Fruit fly (Drosophila melanogaster) whole organism, adult: Measurements from ENCODE around the gene eg.

ENCODE experiments used
- CG11617 ChIP-seq: fragments of 200-800 bp; sonication (Bioruptor generic); optimal IDR thresholded peaks from 2 replicates; lab custom pipeline; 2017; ENCODE audit warnings: mild to moderate bottlenecking, missing biosample characterization, missing genetic modification reagents, missing genetic modification characterization
- CG12768 ChIP-seq: fragments of 200-800 bp; sonication (Bioruptor generic); optimal IDR thresholded peaks from 2 replicates; lab custom pipeline; 2017; ENCODE audit warnings: missing biosample characterization, missing genetic modification characterization, mild to moderate bottlenecking, moderate library complexity, missing genetic modification reagents
- CG14711 ChIP-seq: fragments of 200-800 bp; sonication (Bioruptor generic); optimal IDR thresholded peaks from 2 replicates; lab custom pipeline; 2018; ENCODE audit warnings: missing biosample characterization, mild to moderate bottlenecking, missing genetic modification characterization, moderate library complexity
- CG1620 ChIP-seq: fragments of 200-800 bp; sonication (Bioruptor generic); optimal IDR thresholded peaks from 2 replicates; lab custom pipeline; 2016; ENCODE audit warnings: missing biosample characterization, missing genetic modification characterization
- CG33017 ChIP-seq: fragments of 200-800 bp; sonication (Bioruptor generic); optimal IDR thresholded peaks from 2 replicates; lab custom pipeline; 2018; ENCODE audit warnings: missing biosample characterization, mild to moderate bottlenecking, missing genetic modification characterization, moderate library complexity
- CG5204 ChIP-seq: fragments of 200-800 bp; sonication (Bioruptor generic); optimal IDR thresholded peaks from 2 replicates; lab custom pipeline; 2016; ENCODE audit warnings: missing biosample characterization, missing genetic modification characterization
- CG7045 ChIP-seq: fragments of 200-800 bp; sonication (Bioruptor generic); optimal IDR thresholded peaks from 2 replicates; lab custom pipeline; 2017; ENCODE audit warnings: missing biosample characterization, mild to moderate bottlenecking, missing genetic modification characterization
- CG7101 ChIP-seq: fragments of 200-800 bp; sonication (Bioruptor generic); optimal IDR thresholded peaks from 2 replicates; lab custom pipeline; 2018; ENCODE audit warnings: missing biosample characterization, mild to moderate bottlenecking, missing genetic modification characterization, moderate library complexity
- Clk ChIP-seq: fragments of 200-800 bp; sonication (Bioruptor generic); optimal IDR thresholded peaks from 2 replicates; lab custom pipeline; 2017; ENCODE audit warnings: missing biosample characterization, missing genetic modification characterization
- Crg-1 ChIP-seq: fragments of 200-800 bp; sonication (Bioruptor generic); optimal IDR thresholded peaks from 2 replicates; lab custom pipeline; 2016; ENCODE audit warnings: missing biosample characterization, missing genetic modification characterization
- Hr96 ChIP-seq: fragments of 200-800 bp; sonication (Bioruptor generic); optimal IDR thresholded peaks from 2 replicates; lab custom pipeline; 2016; ENCODE audit warnings: missing biosample characterization, missing genetic modification characterization
- Mnt ChIP-seq: fragments of 200-800 bp; sonication (Bioruptor generic); optimal IDR thresholded peaks from 2 replicates; lab custom pipeline; 2016; ENCODE audit warnings: missing biosample characterization, mild to moderate bottlenecking, missing genetic modification characterization
- bab1 ChIP-seq: fragments of 200-800 bp; sonication (Bioruptor generic); optimal IDR thresholded peaks from 3 replicates; lab custom pipeline; 2019; ENCODE audit warnings: missing biosample characterization, mild to moderate bottlenecking, missing genetic modification characterization, moderate library complexity
- cic ChIP-seq: fragments of 200-800 bp; sonication (Bioruptor generic); optimal IDR thresholded peaks from 2 replicates; lab custom pipeline; 2017; ENCODE audit warnings: missing biosample characterization, mild to moderate bottlenecking, missing genetic modification characterization, moderate library complexity
- cnc ChIP-seq, 2 experiments: fragments of >200 bp; optimal IDR thresholded peaks; 2 replicates each; lab custom pipeline; 2017
- kay ChIP-seq: fragments of 200-800 bp; sonication (Bioruptor generic); peaks from one replicate; lab custom pipeline; 2016; ENCODE audit warnings: missing biosample characterization, missing genetic modification characterization, borderline replicate concordance
- ovo ChIP-seq: fragments of 200-800 bp; sonication (Bioruptor generic); optimal IDR thresholded peaks from 2 replicates; lab custom pipeline; 2016; ENCODE audit warnings: missing biosample characterization, missing genetic modification characterization
- pad ChIP-seq: fragments of 200-800 bp; sonication (Bioruptor generic); optimal IDR thresholded peaks from 3 replicates; lab custom pipeline; 2017; ENCODE audit warnings: missing biosample characterization, missing genetic modification characterization, mild to moderate bottlenecking, moderate library complexity, missing genetic modification reagents
- tj ChIP-seq: fragments of 200-800 bp; sonication (Bioruptor generic); optimal IDR thresholded peaks from 3 replicates; lab custom pipeline; 2017; ENCODE audit warnings: missing biosample characterization, mild to moderate bottlenecking, missing genetic modification characterization, moderate library complexity
- toe ChIP-seq: fragments of 200-800 bp; sonication (Bioruptor generic); optimal IDR thresholded peaks from 2 replicates; lab custom pipeline; 2016; ENCODE audit warnings: missing biosample characterization, missing genetic modification characterization

Gene eg

DNA sequence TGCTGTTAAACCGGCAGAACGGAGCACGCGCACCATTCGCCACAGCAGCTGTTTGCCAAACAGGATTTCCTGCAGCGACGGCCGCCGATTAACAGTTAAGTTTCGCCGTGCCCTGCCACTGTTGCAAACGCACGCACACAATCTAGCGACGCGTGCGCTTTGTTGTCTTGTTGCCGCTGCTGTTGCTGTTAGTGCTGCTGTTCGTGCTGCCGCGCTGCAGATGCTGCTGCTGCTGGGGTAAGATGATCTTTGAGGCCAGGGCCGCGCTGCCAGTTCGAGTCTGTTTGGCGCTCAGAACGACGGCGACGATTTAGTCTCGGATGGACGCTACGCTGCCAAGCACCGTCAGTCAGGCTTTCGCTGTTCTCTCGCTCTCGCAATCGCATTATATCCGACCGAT lies at the start of gene eg:
TSS of gene eg (plus strand) at position 136 of the 400 bp plus-strand sequence.
- no peak for TF ChIP-seq cnc (optimal IDR thresholded peaks at IDR 0.05; lab: Kevin White, UChicago)
- no peak for TF ChIP-seq CG1620 (GFP tag; lab: Kevin White, UChicago)
- TF ChIP-seq CG12768 (GFP tag; lab: Kevin White, UChicago), result no peak
- TF ChIP-seq toe (GFP tag; lab: Kevin White, UChicago), result no peak
- no peak for TF ChIP-seq CG7101 (tag; lab: Kevin White, UChicago)
- TF ChIP-seq CG11617 (GFP tag; lab: Kevin White, UChicago), result no peak
- no peak for TF ChIP-seq ovo (GFP tag; lab: Kevin White, UChicago)
- TF ChIP-seq Hr96 (GFP tag; lab: Kevin White, UChicago), result no peak
- TF ChIP-seq kay (GFP tag; lab: Kevin White, UChicago), result no peak
- TF ChIP-seq CG33017 (tag; lab: Kevin White, UChicago), result no peak
- no peak for TF ChIP-seq bab1 (GFP tag; lab: Kevin White, UChicago)
- no peak for TF ChIP-seq CG7045 (GFP tag; lab: Kevin White, UChicago)
- no peak for TF ChIP-seq cic (GFP tag; lab: Kevin White, UChicago)
- no peak for TF ChIP-seq Mnt
- no peak for TF ChIP-seq tj (GFP tag; lab: Kevin White, UChicago)
- TF ChIP-seq pad (GFP tag; lab: Kevin White, UChicago), result no peak
- no peak for TF ChIP-seq Clk (GFP tag; lab: Kevin White, UChicago)

DNA sequence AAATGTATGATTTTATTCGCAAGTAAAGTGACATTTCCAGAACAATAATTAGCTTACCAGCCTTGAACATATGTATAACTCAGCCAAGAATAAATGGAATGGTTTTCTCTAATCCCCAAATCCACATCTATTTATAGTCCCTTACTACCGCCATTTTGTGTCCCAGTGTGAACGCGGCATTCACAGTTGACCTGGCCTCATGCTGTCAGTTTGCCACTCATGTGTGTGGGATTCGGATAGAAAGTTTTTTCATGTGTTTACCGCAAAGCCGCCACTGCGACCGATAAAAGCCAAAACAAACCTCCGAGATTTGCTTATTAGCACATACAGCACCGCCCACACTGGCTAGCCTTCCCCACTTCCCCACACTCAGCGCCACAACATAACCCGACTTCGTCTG lies 42.6 kb upstream of the eg start:
- TF ChIP-seq tj (GFP tag; lab: Kevin White, UChicago) (no peak), CG33017 (tag; lab: Kevin White, UChicago) (no peak), toe (GFP tag; lab: Kevin White, UChicago) (no peak), Clk (GFP tag; lab: Kevin White, UChicago) (no peak), Hr96 (GFP tag; lab: Kevin White, UChicago) (no peak), bab1 (GFP tag; lab: Kevin White, UChicago) (no peak), Mnt (no peak), CG5204 (GFP tag; lab: Kevin White, UChicago) (no peak), Crg-1 (GFP tag; lab: Kevin White, UChicago) (no peak)

DNA sequence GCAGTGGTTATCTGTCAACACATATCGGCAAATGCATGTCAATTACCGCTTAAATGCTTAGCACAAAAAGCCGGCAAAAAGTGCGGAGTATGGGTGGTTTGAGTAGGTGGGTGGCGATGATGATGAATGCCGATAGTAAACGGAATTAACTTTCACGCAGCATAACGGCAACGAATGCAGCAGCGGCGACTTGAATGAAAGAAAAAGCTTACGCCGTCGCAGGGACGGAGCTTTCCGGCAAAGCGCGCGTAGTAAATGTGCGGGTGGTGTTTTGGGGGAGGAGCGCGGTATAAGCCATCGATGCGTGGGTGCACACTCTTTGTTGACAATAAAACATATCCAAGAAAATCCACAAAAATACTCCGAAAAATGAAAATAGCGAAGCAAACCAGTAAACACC lies 39.0 kb upstream of the eg start, which contains the start of gene CG7370:
TSS of gene CG7370 (plus strand) at position 301 of the 400 bp plus-strand sequence.
- no peak for TF ChIP-seq tj (GFP tag; lab: Kevin White, UChicago)
- no peak for TF ChIP-seq pad (GFP tag; lab: Kevin White, UChicago)
- no peak for TF ChIP-seq CG11617 (GFP tag; lab: Kevin White, UChicago)
- no peak for TF ChIP-seq Hr96 (GFP tag; lab: Kevin White, UChicago)
- no peak for TF ChIP-seq kay (GFP tag; lab: Kevin White, UChicago)
- no peak for TF ChIP-seq CG12768 (GFP tag; lab: Kevin White, UChicago)
- TF ChIP-seq Clk (GFP tag; lab: Kevin White, UChicago), result no peak
- no peak for TF ChIP-seq cic (GFP tag; lab: Kevin White, UChicago)
- TF ChIP-seq CG5204 (GFP tag; lab: Kevin White, UChicago), result no peak
- no peak for TF ChIP-seq bab1 (GFP tag; lab: Kevin White, UChicago)
- TF ChIP-seq CG7101 (tag; lab: Kevin White, UChicago), result no peak
- no peak for TF ChIP-seq Mnt
- no peak for TF ChIP-seq CG33017 (tag; lab: Kevin White, UChicago)
- TF ChIP-seq ovo (GFP tag; lab: Kevin White, UChicago), result no peak
- no peak for TF ChIP-seq CG14711
- no peak for TF ChIP-seq CG1620 (GFP tag; lab: Kevin White, UChicago)
- TF ChIP-seq cnc (optimal IDR thresholded peaks at IDR 0.05; lab: Kevin White, UChicago), result no peak
- TF ChIP-seq Crg-1 (GFP tag; lab: Kevin White, UChicago), result no peak

DNA sequence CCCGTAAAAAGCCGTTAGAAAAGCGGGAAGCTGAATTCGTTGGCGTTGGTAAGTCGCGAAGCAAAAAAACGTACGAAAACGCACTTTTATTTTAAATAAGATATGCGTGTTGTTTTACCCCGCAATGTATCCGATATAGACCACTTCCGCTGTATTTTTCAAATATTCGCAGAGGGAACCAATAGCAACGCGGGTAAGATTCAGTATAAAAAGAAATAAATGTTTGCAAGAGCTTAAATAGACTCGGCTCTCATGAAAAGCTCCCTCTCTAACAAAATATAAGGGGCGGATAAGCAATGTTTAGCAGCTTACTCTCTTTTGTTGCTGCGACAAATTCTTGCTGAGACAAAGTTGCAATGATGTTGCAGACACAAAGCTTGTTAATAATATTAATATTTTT lies 38.2 kb upstream of the eg start, which contains the start of gene Syn1:
TSS of gene Syn1 (minus strand) at position 207 of the 400 bp plus-strand sequence.
- no peak for TF ChIP-seq Clk (GFP tag; lab: Kevin White, UChicago)
- TF ChIP-seq CG11617 (GFP tag; lab: Kevin White, UChicago), result no peak
- TF ChIP-seq cic (GFP tag; lab: Kevin White, UChicago), result no peak
- TF ChIP-seq pad (GFP tag; lab: Kevin White, UChicago), result no peak
- no peak for TF ChIP-seq CG12768 (GFP tag; lab: Kevin White, UChicago)
- TF ChIP-seq kay (GFP tag; lab: Kevin White, UChicago), result peak; percentile 23
- no peak for TF ChIP-seq Crg-1 (GFP tag; lab: Kevin White, UChicago)

DNA sequence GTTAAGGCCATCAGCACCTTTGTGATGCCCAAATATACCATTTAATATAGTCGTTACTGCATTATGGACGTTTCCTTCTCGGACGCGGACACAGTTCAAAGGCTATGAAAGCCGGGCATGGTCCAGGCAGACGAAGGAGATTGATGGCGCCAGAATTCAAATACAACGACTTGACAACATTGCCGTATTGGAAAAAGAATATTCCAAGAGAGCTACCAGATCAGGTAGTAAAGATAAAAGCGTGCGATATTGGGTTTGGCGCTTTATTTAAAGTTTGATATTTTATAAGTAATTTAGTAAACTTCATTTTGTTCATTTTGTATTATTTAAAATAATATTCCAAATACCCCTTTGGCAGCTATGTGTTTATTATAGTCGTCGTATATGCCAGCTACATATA lies 34.6 kb upstream of the eg start:
- TF ChIP-seq cic (GFP tag; lab: Kevin White, UChicago) (no peak), Crg-1 (GFP tag; lab: Kevin White, UChicago) (no peak), kay (GFP tag; lab: Kevin White, UChicago) (peak; percentile 32), CG7045 (GFP tag; lab: Kevin White, UChicago) (no peak)

DNA sequence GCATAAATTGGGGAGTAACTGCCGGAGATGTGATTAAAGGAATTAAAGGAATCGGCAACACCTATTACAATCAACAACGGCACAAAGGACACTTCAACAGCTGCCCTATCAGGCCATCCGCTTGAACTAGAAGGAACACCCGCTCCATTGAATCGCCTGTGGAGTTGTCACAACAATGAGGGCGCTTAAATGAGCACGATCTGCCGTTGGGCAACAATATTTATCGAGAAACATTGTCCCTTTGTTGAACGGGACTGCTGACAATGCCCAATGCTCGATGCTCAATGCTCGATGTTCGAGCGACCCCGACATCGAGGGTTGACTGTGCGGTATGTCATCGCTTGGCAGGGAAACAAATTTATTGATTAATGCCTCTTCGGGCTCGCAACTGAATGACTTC lies 20.6 kb upstream of the eg start:
- TF ChIP-seq CG7101 (tag; lab: Kevin White, UChicago) (no peak), CG5204 (GFP tag; lab: Kevin White, UChicago) (no peak), CG14711 (no peak), CG7045 (GFP tag; lab: Kevin White, UChicago) (no peak), CG1620 (GFP tag; lab: Kevin White, UChicago) (no peak), bab1 (GFP tag; lab: Kevin White, UChicago) (no peak), Mnt (no peak), cnc (optimal IDR thresholded peaks at IDR 0.05; lab: Kevin White, UChicago) (no peak), CG33017 (tag; lab: Kevin White, UChicago) (no peak), CG12768 (GFP tag; lab: Kevin White, UChicago) (no peak), cic (GFP tag; lab: Kevin White, UChicago) (no peak), pad (GFP tag; lab: Kevin White, UChicago) (no peak), Crg-1 (GFP tag; lab: Kevin White, UChicago) (no peak), CG11617 (GFP tag; lab: Kevin White, UChicago) (no peak), Clk (GFP tag; lab: Kevin White, UChicago) (no peak), kay (GFP tag; lab: Kevin White, UChicago) (no peak), toe (GFP tag; lab: Kevin White, UChicago) (no peak), Hr96 (GFP tag; lab: Kevin White, UChicago) (no peak), ovo (GFP tag; lab: Kevin White, UChicago) (no peak)
